Worm (Caenorhabditis elegans): ENCODE results near the gene C06E4.3.
A peak's percentile ranks its signal among the peaks of the same experiment; 100 is the strongest.

The C06E4.3 gene

ce11 chrIV:7294121-7294520 lies 33.4 kb downstream of the C06E4.3 start, which contains the start of gene F42C5.5:
Gene F42C5.5 (minus strand): TSS chrIV:7294221.
- TF ChIP-seq unc-120 (tag; optimal IDR thresholded peaks at IDR 0.05; ENCODE audit: poor library complexity, severe bottlenecking) = no peak
- no peak for TF ChIP-seq nhr-28 (tag; optimal IDR thresholded peaks at IDR 0.05)
- no peak for TF ChIP-seq blmp-1 (tag; optimal IDR thresholded peaks at IDR 0.05)
- no peak for TF ChIP-seq ceh-39 (tag; optimal IDR thresholded peaks at IDR 0.05)
- no peak for TF ChIP-seq nhr-2 (tag; optimal IDR thresholded peaks at IDR 0.05)
- TF ChIP-seq pha-4 (tag; optimal IDR thresholded peaks at IDR 0.05) = no peak
- no peak for TF ChIP-seq lsy-2 (tag; optimal IDR thresholded peaks at IDR 0.05)
- no peak for TF ChIP-seq bed-3 (GFP tag; optimal IDR thresholded peaks at IDR 0.05)

- TF ChIP-seq elt-3 (tag; optimal IDR thresholded peaks at IDR 0.05) (no peak), nhr-28 (tag; optimal IDR thresholded peaks at IDR 0.05) (no peak), nhr-237 (tag; optimal IDR thresholded peaks at IDR 0.05) (no peak), tbx-8 (GFP tag; optimal IDR thresholded peaks at IDR 0.05) (no peak), cnd-1 (tag; optimal IDR thresholded peaks at IDR 0.05) (no peak), ces-1 (GFP tag; optimal IDR thresholded peaks at IDR 0.05) (no peak), unc-62 (GFP tag; optimal IDR thresholded peaks at IDR 0.05) (no peak), flh-1 (GFP tag; optimal IDR thresholded peaks at IDR 0.05) (no peak), unc-120 (tag; optimal IDR thresholded peaks at IDR 0.05; ENCODE audit: poor library complexity, severe bottlenecking) (no peak), nhr-76 (tag; optimal IDR thresholded peaks at IDR 0.05) (no peak), mab-5 (tag; optimal IDR thresholded peaks at IDR 0.05) (no peak), nhr-2 (tag; optimal IDR thresholded peaks at IDR 0.05) (no peak), ztf-11 (tag; optimal IDR thresholded peaks at IDR 0.05) (no peak), lsy-2 (tag; optimal IDR thresholded peaks at IDR 0.05) (no peak), mls-2 (tag; optimal IDR thresholded peaks at IDR 0.05) (no peak), zip-8 (tag; optimal IDR thresholded peaks at IDR 0.05) (no peak), lin-32 (GFP tag; optimal IDR thresholded peaks at IDR 0.05) (no peak)
These were observed 40.8 kb downstream of the C06E4.3 start for ce11 chrIV:7301481-7301880.

ce11 chrIV:7305325-7305724 lies 44.6 kb downstream of the C06E4.3 start, which contains the start of gene npr-27:
Gene npr-27 (plus strand): TSS chrIV:7305625.
- TF ChIP-seq elt-3 (tag; optimal IDR thresholded peaks at IDR 0.05) = no peak

- TF ChIP-seq mab-5 (tag; optimal IDR thresholded peaks at IDR 0.05) (no peak), nhr-12 (tag; optimal IDR thresholded peaks at IDR 0.05) (no peak), hlh-1 (tag; optimal IDR thresholded peaks at IDR 0.05) (no peak), nhr-2 (tag; optimal IDR thresholded peaks at IDR 0.05) (no peak), snpc-4 (tag; optimal IDR thresholded peaks at IDR 0.05) (no peak), cnd-1 (tag; optimal IDR thresholded peaks at IDR 0.05) (no peak), lsy-2 (tag; optimal IDR thresholded peaks at IDR 0.05) (no peak), ham-2 (GFP tag; optimal IDR thresholded peaks at IDR 0.05) (no peak)
These were observed 48.3 kb downstream of the C06E4.3 start, which contains the start of gene F42C5.6 for ce11 chrIV:7308974-7309373. Gene F42C5.6 (minus strand): TSS chrIV:7309074.

- TF ChIP-seq mls-2 (tag; optimal IDR thresholded peaks at IDR 0.05) (no peak), drap-1 (GFP tag; optimal IDR thresholded peaks at IDR 0.05) (no peak), M03D4.4 (tag; optimal IDR thresholded peaks at IDR 0.05) (no peak), sem-2 (GFP tag; optimal IDR thresholded peaks at IDR 0.05) (no peak), unc-62 (GFP tag; optimal IDR thresholded peaks at IDR 0.05) (no peak), blmp-1 (tag; optimal IDR thresholded peaks at IDR 0.05) (no peak), ham-2 (GFP tag; optimal IDR thresholded peaks at IDR 0.05) (no peak), ceh-39 (tag; optimal IDR thresholded peaks at IDR 0.05) (no peak), lsy-2 (tag; optimal IDR thresholded peaks at IDR 0.05) (no peak), pha-4 (tag; optimal IDR thresholded peaks at IDR 0.05) (no peak), zip-8 (tag; optimal IDR thresholded peaks at IDR 0.05) (no peak)
These were observed 49.0 kb downstream of the C06E4.3 start for ce11 chrIV:7309678-7310077.

- TF ChIP-seq drap-1 (GFP tag; optimal IDR thresholded peaks at IDR 0.05) = no peak
- peak; percentile 5 for TF ChIP-seq sptf-1 (tag; optimal IDR thresholded peaks at IDR 0.05)
These were observed 49.7 kb downstream of the C06E4.3 start, which contains the start of gene grl-4 for ce11 chrIV:7310410-7310809. Gene grl-4 (minus strand): TSS chrIV:7310760.

ce11 chrIV:7310842-7311241 lies 50.2 kb downstream of the C06E4.3 start:
- TF ChIP-seq sem-2 (GFP tag; optimal IDR thresholded peaks at IDR 0.05) (no peak), cnd-1 (tag; optimal IDR thresholded peaks at IDR 0.05) (no peak), nhr-2 (tag; optimal IDR thresholded peaks at IDR 0.05) (no peak), bed-3 (GFP tag; optimal IDR thresholded peaks at IDR 0.05) (no peak)

All from whole organism, mixed stage, embryonic.